Fruit fly (Drosophila melanogaster): Measurements from ENCODE around the gene heix.

DNA sequence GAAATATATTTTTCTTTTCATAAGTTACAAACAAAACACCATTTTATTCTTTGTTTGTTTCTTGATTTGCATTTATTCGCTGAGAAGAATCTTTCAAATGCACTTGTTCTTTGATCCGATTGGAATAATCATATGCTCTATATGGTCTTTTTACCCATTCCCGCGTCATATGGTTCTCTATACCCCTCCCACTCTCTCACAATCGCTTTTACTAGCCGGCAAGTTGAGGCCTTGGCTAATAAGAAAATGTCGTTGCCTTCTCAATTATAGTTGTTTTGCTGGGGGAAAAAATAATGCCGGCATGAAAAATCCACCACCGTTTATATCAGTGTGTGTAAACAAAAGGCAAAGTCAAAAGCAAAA, 30.8 kb downstream of the heix start:
- TF ChIP-seq CG8319 (GFP tag; optimal IDR thresholded peaks at IDR 0.05) (no peak), CG32006 (GFP tag; optimal IDR thresholded peaks at IDR 0.05) (no peak), CG3032 (tag; optimal IDR thresholded peaks at IDR 0.05) (no peak), CG8632 (GFP tag; optimal IDR thresholded peaks at IDR 0.05) (no peak), Ets96B (tag; optimal IDR thresholded peaks at IDR 0.05) (no peak), Blimp-1 (GFP tag; optimal IDR thresholded peaks at IDR 0.05) (no peak), Hr38 (GFP tag; optimal IDR thresholded peaks at IDR 0.05) (no peak)

Data from whole organism, prepupa.